Worm (Caenorhabditis elegans) whole organism, early embryonic: ENCODE measurements around the gene mog-5.

Experiments used
- B0310.2 ChIP-seq: sonication (generic microtip); optimal IDR thresholded peaks from 2 replicates; lab custom pipeline; 2016; ENCODE audit warnings: mild to moderate bottlenecking, missing genetic modification characterization, missing compliant biosample characterization
- F13C5.2 ChIP-seq: sonication (generic microtip); optimal IDR thresholded peaks from 2 replicates; lab custom pipeline; 2017; ENCODE audit warnings: mild to moderate bottlenecking, missing genetic modification characterization, inconsistent platforms, missing compliant biosample characterization
- aly-1 ChIP-seq: sonication (generic microtip); optimal IDR thresholded peaks from 2 replicates; lab custom pipeline; 2016; ENCODE audit warnings: missing genetic modification characterization, missing compliant biosample characterization
- ama-1 ChIP-seq: fragments of 150-350 bp; optimal IDR thresholded peaks from 2 replicates; lab custom pipeline; 2014
- ceh-13 ChIP-seq: fragments of 200-800 bp; sonication (Bioruptor generic); optimal IDR thresholded peaks from 2 replicates; lab custom pipeline; 2018; ENCODE audit warnings: mild to moderate bottlenecking, missing genetic modification characterization, missing compliant biosample characterization
- ceh-36 ChIP-seq: sonication (generic microtip); optimal IDR thresholded peaks from 2 replicates; lab custom pipeline; 2016; ENCODE audit warnings: missing genetic modification characterization, inconsistent platforms, missing compliant biosample characterization
- ets-7 ChIP-seq: sonication (generic microtip); optimal IDR thresholded peaks from 2 replicates; lab custom pipeline; 2016; ENCODE audit warnings: missing genotype, missing genetic modification characterization, missing compliant biosample characterization
- flt-1 ChIP-seq: fragments of 200-800 bp; sonication (Bioruptor generic); IDR thresholded peaks from 2 replicates; pipeline ENCODE4 v1.3.6; 2022; ENCODE audit warnings: missing genetic modification characterization, missing compliant biosample characterization
- hmbx-1 ChIP-seq: sonication (generic microtip); optimal IDR thresholded peaks from 2 replicates; lab custom pipeline; 2016; ENCODE audit warnings: mild to moderate bottlenecking, missing genetic modification characterization, missing compliant biosample characterization
- hmg-4 ChIP-seq: fragments of 200-800 bp; sonication (Bioruptor generic); optimal IDR thresholded peaks from 2 replicates; lab custom pipeline; 2018; ENCODE audit warnings: mild to moderate bottlenecking, missing genetic modification characterization, missing compliant biosample characterization
- hnd-1 ChIP-seq: sonication (generic microtip); optimal IDR thresholded peaks from 2 replicates; lab custom pipeline; 2016; ENCODE audit warnings: missing genetic modification characterization, missing compliant biosample characterization
- pes-1 ChIP-seq: fragments of 200-800 bp; sonication (Bioruptor generic); IDR thresholded peaks from 2 replicates; pipeline ENCODE4 v1.3.6; 2022; ENCODE audit warnings: missing genetic modification reagents, missing genetic modification characterization, missing compliant biosample characterization
- scrt-1 ChIP-seq: fragments of 200-800 bp; sonication (Bioruptor generic); IDR thresholded peaks from 2 replicates; pipeline ENCODE4 v1.3.6; 2022; ENCODE audit warnings: missing genetic modification characterization, missing compliant biosample characterization
- sea-1 ChIP-seq: fragments of 200-800 bp; sonication (Bioruptor generic); conservative IDR thresholded peaks from 2 replicates; pipeline ENCODE4 v1.3.6; 2022; ENCODE audit warnings: missing genetic modification characterization, missing compliant biosample characterization
- tbx-11 ChIP-seq: fragments of 200-800 bp; sonication (Bioruptor generic); IDR thresholded peaks from 2 replicates; pipeline ENCODE4 v1.3.6; 2022; ENCODE audit warnings: missing genetic modification characterization, missing compliant biosample characterization
- tbx-37 ChIP-seq: fragments of 200-800 bp; sonication (Bioruptor generic); conservative IDR thresholded peaks from 2 replicates; pipeline ENCODE4 v1.3.6; 2022; ENCODE audit warnings: missing genetic modification reagents, missing genetic modification characterization, missing compliant biosample characterization
- tra-4 ChIP-seq: sonication (generic microtip); optimal IDR thresholded peaks from 2 replicates; lab custom pipeline; 2017; ENCODE audit warnings: missing genetic modification characterization, missing compliant biosample characterization

mog-5 gene

DNA sequence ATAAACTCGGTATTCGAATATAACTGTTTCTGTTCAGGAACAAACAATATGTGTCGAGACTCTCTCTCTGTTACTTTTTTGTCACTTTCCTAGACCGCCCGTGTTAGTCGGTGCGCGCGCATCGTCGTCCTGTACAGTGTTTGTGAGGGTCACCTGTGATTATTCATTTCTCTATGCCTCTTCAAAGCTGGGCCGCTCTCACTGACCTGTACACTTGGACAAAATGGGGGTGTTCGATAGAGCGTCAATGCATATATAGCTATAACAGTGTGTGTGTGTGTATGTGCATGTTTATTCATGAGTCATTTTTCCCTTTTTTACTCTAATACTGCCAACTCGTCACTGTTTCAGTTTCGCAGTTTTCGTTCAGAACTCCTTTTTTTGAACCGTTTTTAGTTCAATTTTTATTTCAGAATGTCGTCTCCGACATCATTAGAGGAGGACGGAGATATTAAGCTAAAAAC is 19.7 kb upstream of the mog-5 start, which contains the start of gene pkc-3:
pkc-3 (plus strand) TSS at position 414 of the 464 bp plus-strand sequence.
- TF ChIP-seq B0310.2 (tag; lab: Kevin White, UChicago) = no peak
- no peak for TF ChIP-seq aly-1 (tag; lab: Kevin White, UChicago)
- peak; percentile 41 for TF ChIP-seq hmg-4 (GFP tag; lab: Kevin White, UChicago)
- no peak for TF ChIP-seq tbx-11
- TF ChIP-seq hmbx-1 = no peak

DNA sequence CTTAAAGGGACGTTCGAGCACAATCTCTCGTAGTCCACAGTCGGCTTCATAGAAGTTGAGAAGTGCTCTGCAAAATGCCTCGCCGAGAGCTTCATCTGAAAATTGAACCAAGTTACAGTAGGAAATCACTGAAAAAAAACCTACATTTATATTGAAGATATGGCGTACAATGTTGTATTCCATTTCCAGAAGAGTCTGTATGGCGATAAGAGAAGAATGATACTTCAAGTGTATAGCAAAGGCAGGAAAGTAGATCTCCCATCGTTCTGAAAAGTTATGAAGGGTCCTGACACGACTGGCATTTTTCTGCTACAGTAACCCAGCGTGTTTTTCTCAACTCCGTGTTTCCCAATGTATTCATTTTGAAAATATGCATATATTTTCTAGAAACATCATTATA is 15.1 kb upstream of the mog-5 start:
- TF ChIP-seq aly-1 (tag; lab: Kevin White, UChicago) = no peak
- TF ChIP-seq sea-1 (GFP tag; lab: Robert Waterston, UW) = no peak
- TF ChIP-seq pes-1 (GFP tag; lab: Robert Waterston, UW) = no peak
- TF ChIP-seq scrt-1 = no peak
- TF ChIP-seq B0310.2 (tag; lab: Kevin White, UChicago) = no peak
- no peak for TF ChIP-seq tbx-11
- no peak for TF ChIP-seq ets-7 (tag; lab: Kevin White, UChicago)

DNA sequence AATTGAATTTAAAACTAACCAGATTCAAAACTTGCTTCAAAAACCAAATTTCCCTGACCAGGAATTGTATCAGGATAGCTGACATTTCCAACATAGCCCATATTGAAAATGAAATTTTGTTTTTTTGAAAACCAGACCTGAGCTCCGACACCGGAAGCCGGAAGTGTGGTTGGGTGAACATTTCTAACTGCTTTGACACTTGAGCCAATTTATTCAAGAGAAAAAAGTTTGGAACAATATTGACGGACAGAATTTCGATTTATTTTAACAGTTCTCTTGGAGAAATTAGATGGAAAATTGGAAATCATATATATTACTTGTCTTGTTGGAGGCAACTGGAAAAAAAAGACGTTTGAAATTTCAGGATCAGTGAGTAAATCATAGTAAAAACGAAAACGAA is 12.1 kb upstream of the mog-5 start, which contains the start of gene ccpp-6:
ccpp-6 (minus strand) TSS at position 101 of the 400 bp plus-strand sequence.
- no peak for TF ChIP-seq sea-1 (GFP tag; lab: Robert Waterston, UW)
- TF ChIP-seq ceh-36 (tag; lab: Kevin White, UChicago) = no peak
- TF ChIP-seq tra-4 (tag; lab: Kevin White, UChicago) = no peak
- TF ChIP-seq B0310.2 (tag; lab: Kevin White, UChicago) = no peak
- TF ChIP-seq ets-7 (tag; lab: Kevin White, UChicago) = no peak
- no peak for TF ChIP-seq ama-1 (lab: Kevin White, UChicago)
- no peak for TF ChIP-seq F13C5.2 (tag; lab: Kevin White, UChicago)
- TF ChIP-seq pes-1 (GFP tag; lab: Robert Waterston, UW) = no peak
- TF ChIP-seq ceh-13 (GFP tag; lab: Kevin White, UChicago) = no peak
- no peak for TF ChIP-seq hnd-1
- no peak for TF ChIP-seq hmbx-1
- TF ChIP-seq tbx-37 (GFP tag; lab: Robert Waterston, UW) = no peak
- no peak for TF ChIP-seq aly-1 (tag; lab: Kevin White, UChicago)
- TF ChIP-seq scrt-1 = no peak
- TF ChIP-seq hmg-4 (GFP tag; lab: Kevin White, UChicago) = no peak
- no peak for TF ChIP-seq flt-1 (GFP tag; lab: Robert Waterston, UW)
- TF ChIP-seq tbx-11 = no peak

DNA sequence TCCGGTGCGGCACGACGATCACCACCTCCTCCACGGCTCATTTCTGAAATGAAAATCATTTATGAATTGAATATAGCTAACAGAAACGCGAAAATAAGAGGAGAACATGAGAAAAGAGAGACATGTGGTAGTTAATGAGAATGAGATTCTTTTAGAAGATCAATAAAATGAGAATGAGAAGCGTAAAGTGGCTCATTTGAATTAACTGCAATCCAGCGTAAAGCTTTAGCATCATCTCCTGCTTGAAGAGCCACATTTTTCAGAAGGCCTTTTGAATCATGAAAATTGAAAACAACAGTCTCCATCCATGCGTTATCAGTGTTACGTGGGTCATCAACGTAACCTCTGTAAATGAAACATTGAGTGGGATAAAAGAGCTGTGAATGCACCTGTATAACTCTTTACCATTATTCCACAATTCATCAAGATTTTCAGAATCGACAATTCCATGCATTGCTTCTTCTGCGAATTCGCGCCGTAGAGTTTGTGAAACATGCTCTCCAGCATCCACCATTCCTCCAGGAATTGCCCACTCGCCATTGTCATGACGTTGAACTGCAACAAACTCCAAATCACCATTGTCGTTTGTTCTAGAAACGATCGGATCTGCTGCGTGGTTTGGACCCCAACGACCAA is 10.4 kb upstream of the mog-5 start, which contains the start of gene rsp-4:
rsp-4 (minus strand) TSS at position 51 of the 636 bp plus-strand sequence.
- TF ChIP-seq ets-7 (tag; lab: Kevin White, UChicago) (no peak), tbx-11 (no peak), F13C5.2 (tag; lab: Kevin White, UChicago) (no peak), sea-1 (GFP tag; lab: Robert Waterston, UW) (no peak), pes-1 (GFP tag; lab: Robert Waterston, UW) (no peak), hmbx-1 (no peak), tbx-37 (GFP tag; lab: Robert Waterston, UW) (no peak)

DNA sequence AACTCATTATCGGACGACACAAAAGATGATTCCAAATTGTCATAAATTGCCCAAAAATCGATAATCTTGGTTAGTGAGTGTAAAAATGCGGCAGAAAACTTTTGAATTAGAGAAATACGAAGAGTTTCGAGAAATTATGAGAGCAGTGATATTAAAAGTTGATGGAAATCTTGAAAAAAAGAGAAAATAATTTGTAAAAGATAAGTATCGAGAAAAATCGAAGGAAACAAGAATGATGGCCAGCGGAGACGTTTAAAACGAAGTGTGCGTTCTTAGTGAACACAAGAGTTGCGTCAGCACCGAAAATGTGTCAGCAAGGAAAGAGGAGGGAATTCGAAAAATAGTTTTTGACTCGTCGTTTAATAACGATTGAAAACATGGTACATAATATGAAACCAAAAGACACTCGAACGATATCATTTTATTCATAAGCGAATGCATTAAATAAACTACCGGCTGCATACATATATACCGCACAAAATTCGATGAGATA is 9.5 kb upstream of the mog-5 start, which contains the start of gene ndx-6:
ndx-6 (minus strand) TSS at position 51 of the 493 bp plus-strand sequence.
- TF ChIP-seq F13C5.2 (tag; lab: Kevin White, UChicago) = peak; percentile 56
- no peak for TF ChIP-seq B0310.2 (tag; lab: Kevin White, UChicago)
- peak; percentile 7 for TF ChIP-seq hmbx-1
- peak; percentile 20 for TF ChIP-seq ets-7 (tag; lab: Kevin White, UChicago)
- no peak for TF ChIP-seq tbx-11
- TF ChIP-seq tbx-37 (GFP tag; lab: Robert Waterston, UW) = peak; percentile 45; the same call in 1 of the 2 replicates
- TF ChIP-seq flt-1 (GFP tag; lab: Robert Waterston, UW) = no peak
- no peak for TF ChIP-seq ama-1 (lab: Kevin White, UChicago)
- peak; percentile 66 for TF ChIP-seq pes-1 (GFP tag; lab: Robert Waterston, UW)
- peak; percentile 30 for TF ChIP-seq ceh-36 (tag; lab: Kevin White, UChicago)
- no peak for TF ChIP-seq hmg-4 (GFP tag; lab: Kevin White, UChicago)
- no peak for TF ChIP-seq scrt-1

DNA sequence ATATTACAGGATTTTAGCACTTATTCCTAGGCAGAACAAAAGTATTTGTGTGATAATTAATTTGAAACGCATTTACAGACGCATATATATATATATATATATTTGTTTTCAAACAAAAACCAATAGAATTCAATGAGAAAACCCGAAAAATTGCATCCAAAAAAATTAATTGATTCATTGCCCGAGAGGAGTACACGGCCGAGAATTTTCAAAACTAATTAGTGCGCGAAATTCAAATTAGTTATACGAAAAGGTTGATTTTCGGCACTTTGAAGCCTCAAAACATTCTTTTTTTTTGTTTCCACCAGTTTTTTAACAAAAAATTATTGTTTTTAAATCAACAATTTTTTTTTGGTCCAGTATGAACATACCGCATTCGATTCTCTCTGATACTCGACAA is 7.9 kb upstream of the mog-5 start:
- TF ChIP-seq ama-1 (lab: Kevin White, UChicago) = no peak
- TF ChIP-seq pes-1 (GFP tag; lab: Robert Waterston, UW) = no peak
- TF ChIP-seq hmg-4 (GFP tag; lab: Kevin White, UChicago) = no peak
- no peak for TF ChIP-seq ceh-13 (GFP tag; lab: Kevin White, UChicago)
- no peak for TF ChIP-seq tra-4 (tag; lab: Kevin White, UChicago)
- TF ChIP-seq flt-1 (GFP tag; lab: Robert Waterston, UW) = no peak
- no peak for TF ChIP-seq tbx-11
- TF ChIP-seq F13C5.2 (tag; lab: Kevin White, UChicago) = no peak
- no peak for TF ChIP-seq aly-1 (tag; lab: Kevin White, UChicago)
- TF ChIP-seq sea-1 (GFP tag; lab: Robert Waterston, UW) = no peak
- TF ChIP-seq hnd-1 = no peak
- no peak for TF ChIP-seq scrt-1
- TF ChIP-seq B0310.2 (tag; lab: Kevin White, UChicago) = no peak
- no peak for TF ChIP-seq hmbx-1
- TF ChIP-seq tbx-37 (GFP tag; lab: Robert Waterston, UW) = no peak
- TF ChIP-seq ets-7 (tag; lab: Kevin White, UChicago) = no peak
- no peak for TF ChIP-seq ceh-36 (tag; lab: Kevin White, UChicago)

DNA sequence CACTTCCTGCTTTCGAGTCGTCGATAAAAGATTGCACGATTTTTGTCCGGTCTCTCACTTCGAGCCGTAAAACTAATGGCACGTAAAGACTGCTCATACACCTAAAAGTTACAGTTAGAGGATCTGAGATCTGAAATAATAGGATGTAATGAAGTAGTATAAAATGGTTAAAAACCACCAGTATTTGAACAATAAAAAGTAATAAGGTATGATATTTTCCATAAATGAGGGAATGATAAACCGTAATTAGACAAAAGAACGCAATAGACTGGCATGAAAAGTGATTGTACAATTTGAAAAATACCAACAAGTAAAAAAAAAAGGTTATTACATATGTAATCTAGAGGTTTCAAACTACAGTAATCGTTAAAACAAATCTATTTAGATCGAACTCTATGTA is 6.2 kb upstream of the mog-5 start, which contains the start of gene brap-2:
brap-2 (minus strand) TSS at position 101 of the 400 bp plus-strand sequence.
- TF ChIP-seq ceh-36 (tag; lab: Kevin White, UChicago) (no peak), tbx-11 (no peak), scrt-1 (no peak), ceh-13 (GFP tag; lab: Kevin White, UChicago) (no peak), hmg-4 (GFP tag; lab: Kevin White, UChicago) (no peak), hmbx-1 (no peak), pes-1 (GFP tag; lab: Robert Waterston, UW) (no peak), hnd-1 (no peak)
